Fruit fly (Drosophila melanogaster) whole organism, embryonic: ENCODE data around the gene Gr32a.

Experiments
- Aef1 ChIP-seq: fragments of 200-800 bp; sonication (Bioruptor generic); IDR thresholded peaks from 3 replicates; pipeline ENCODE4 v1.3.6; 2022; ENCODE audit warnings: missing biosample characterization, missing genetic modification characterization
- Bteb2 ChIP-seq: fragments of 200-800 bp; sonication (Bioruptor generic); optimal IDR thresholded peaks from 2 replicates; lab custom pipeline; 2016; ENCODE audit warnings: missing biosample characterization, missing genetic modification characterization
- CG1024 ChIP-seq: fragments of 200-800 bp; sonication (Bioruptor generic); IDR thresholded peaks from 2 replicates; pipeline ENCODE4 v1.3.6; 2022; ENCODE audit warnings: missing biosample characterization, missing genetic modification characterization
- CG11398 ChIP-seq: fragments of 200-800 bp; sonication (Bioruptor generic); optimal IDR thresholded peaks from 2 replicates; lab custom pipeline; 2016; ENCODE audit warnings: missing biosample characterization, missing genetic modification characterization
- CG11456 ChIP-seq: fragments of 200-800 bp; sonication (Bioruptor generic); IDR thresholded peaks from 3 replicates; pipeline ENCODE4 v1.3.6; 2022; ENCODE audit warnings: missing biosample characterization, missing genetic modification characterization
- CG12744 ChIP-seq: fragments of 200-800 bp; sonication (Bioruptor generic); optimal IDR thresholded peaks from 2 replicates; lab custom pipeline; 2016; ENCODE audit warnings: missing biosample characterization, missing genetic modification characterization
- CG13123 ChIP-seq: fragments of 200-800 bp; sonication (Bioruptor generic); optimal IDR thresholded peaks from 2 replicates; lab custom pipeline; 2016; ENCODE audit warnings: missing biosample characterization, missing genetic modification characterization
- CG13894 ChIP-seq: fragments of 200-800 bp; sonication (Bioruptor generic); optimal IDR thresholded peaks from 3 replicates; lab custom pipeline; 2018; ENCODE audit warnings: missing biosample characterization, mild to moderate bottlenecking, missing genetic modification characterization, moderate library complexity
- CG1647 ChIP-seq: fragments of 200-800 bp; sonication (Bioruptor generic); optimal IDR thresholded peaks from 3 replicates; lab custom pipeline; 2016; ENCODE audit warnings: missing biosample characterization, missing genetic modification characterization
- CG16779 ChIP-seq: fragments of 200-800 bp; sonication (Bioruptor generic); IDR thresholded peaks from 2 replicates; pipeline ENCODE4 v1.3.6; 2022; ENCODE audit warnings: missing biosample characterization, missing genetic modification characterization
- CG16815 ChIP-seq: fragments of 200-800 bp; sonication (Bioruptor generic); optimal IDR thresholded peaks from 3 replicates; lab custom pipeline; 2017; ENCODE audit warnings: missing biosample characterization, mild to moderate bottlenecking, missing genetic modification characterization
- CG1832 ChIP-seq: fragments of 200-800 bp; sonication (Bioruptor generic); optimal IDR thresholded peaks from 2 replicates; lab custom pipeline; 2017; ENCODE audit warnings: missing biosample characterization, mild to moderate bottlenecking, missing genetic modification characterization, inconsistent platforms
- CG33213 ChIP-seq: fragments of 200-800 bp; sonication (Bioruptor generic); optimal IDR thresholded peaks from 3 replicates; lab custom pipeline; 2016; ENCODE audit warnings: missing biosample characterization, missing genetic modification characterization
- CG3995 ChIP-seq: fragments of 200-800 bp; sonication (Bioruptor generic); optimal IDR thresholded peaks from 3 replicates; lab custom pipeline; 2016; ENCODE audit warnings: missing biosample characterization, missing genetic modification characterization
- CG5245 ChIP-seq: fragments of 200-800 bp; sonication (Bioruptor generic); optimal IDR thresholded peaks from 3 replicates; lab custom pipeline; 2016; ENCODE audit warnings: missing biosample characterization, missing genetic modification characterization
- CG7357 ChIP-seq: fragments of 200-800 bp; sonication (Bioruptor generic); IDR thresholded peaks from 3 replicates; pipeline ENCODE4 v1.3.6; 2022; ENCODE audit warnings: missing biosample characterization, missing genetic modification characterization
- CG7556 ChIP-seq: fragments of 200-800 bp; sonication (Bioruptor generic); optimal IDR thresholded peaks from 2 replicates; lab custom pipeline; 2017; ENCODE audit warnings: missing biosample characterization, mild to moderate bottlenecking, missing genetic modification characterization
- CG8478 ChIP-seq: fragments of >200 bp; optimal IDR thresholded peaks from 2 replicates; lab custom pipeline; 2018
- CG8765 ChIP-seq: fragments of 200-800 bp; sonication (Bioruptor generic); IDR thresholded peaks from 2 replicates; pipeline ENCODE4 v1.3.6; 2022; ENCODE audit warnings: missing biosample characterization, missing genetic modification characterization
- CG9437 ChIP-seq: fragments of 200-800 bp; sonication (Bioruptor generic); optimal IDR thresholded peaks from 2 replicates; lab custom pipeline; 2018; ENCODE audit warnings: missing biosample characterization, mild to moderate bottlenecking, missing genetic modification characterization
- CG9727 ChIP-seq: fragments of 200-800 bp; sonication (Bioruptor generic); optimal IDR thresholded peaks from 3 replicates; lab custom pipeline; 2017; ENCODE audit warnings: missing biosample characterization, mild to moderate bottlenecking, missing genetic modification characterization
- D19B ChIP-seq: fragments of 200-800 bp; sonication (Bioruptor generic); optimal IDR thresholded peaks from 2 replicates; lab custom pipeline; 2017; ENCODE audit warnings: missing biosample characterization, mild to moderate bottlenecking, missing genetic modification characterization
- E2f2 ChIP-seq: fragments of 200-800 bp; sonication (Bioruptor generic); IDR thresholded peaks from 2 replicates; pipeline ENCODE4 v1.3.6; 2022; ENCODE audit warnings: missing biosample characterization, missing genetic modification characterization
- HLH54F ChIP-seq: fragments of 200-800 bp; sonication (Bioruptor generic); optimal IDR thresholded peaks from 3 replicates; lab custom pipeline; 2016; ENCODE audit warnings: missing biosample characterization, missing genetic modification characterization
- HmgD ChIP-seq: fragments of 200-800 bp; sonication (Bioruptor generic); optimal IDR thresholded peaks from 3 replicates; lab custom pipeline; 2016; ENCODE audit warnings: missing biosample characterization, missing genetic modification characterization
- MTF-1 ChIP-seq: fragments of 200-800 bp; sonication (Bioruptor generic); optimal IDR thresholded peaks from 2 replicates; lab custom pipeline; 2018; ENCODE audit warnings: missing biosample characterization, mild to moderate bottlenecking, missing genetic modification characterization, borderline replicate concordance
- Med ChIP-seq: fragments of 200-800 bp; sonication (Bioruptor generic); peaks from one replicate; lab custom pipeline; 2016; ENCODE audit warnings: missing biosample characterization, missing genetic modification characterization, mild to moderate bottlenecking, inconsistent platforms, moderate library complexity
- NC2α ChIP-seq: fragments of 200-800 bp; sonication (Bioruptor generic); optimal IDR thresholded peaks from 2 replicates; lab custom pipeline; 2016; ENCODE audit warnings: missing biosample characterization, missing genetic modification characterization
- Trl ChIP-seq, 3 experiments: fragments of >200 bp in 2 of 3; fragments of 200-800 bp in 1 of 3; sonication (Bioruptor generic) in 1 of 3; optimal IDR thresholded peaks; 2 replicates in 1 of 3; 3 replicates in 2 of 3; lab custom pipeline; 2016 to 2017; ENCODE audit warnings: missing biosample characterization in 1 of 3, missing genetic modification characterization in 1 of 3
- aop ChIP-seq: fragments of 200-800 bp; sonication (Bioruptor generic); IDR thresholded peaks from 2 replicates; pipeline ENCODE4 v1.3.6; 2022; ENCODE audit warnings: missing biosample characterization, missing genetic modification characterization
- ase ChIP-seq: fragments of 200-800 bp; sonication (Bioruptor generic); IDR thresholded peaks from 3 replicates; pipeline ENCODE4 v1.3.6; 2022; ENCODE audit warnings: missing biosample characterization, missing genetic modification characterization
- cato ChIP-seq: fragments of 200-800 bp; sonication (Bioruptor generic); optimal IDR thresholded peaks from 2 replicates; lab custom pipeline; 2016; ENCODE audit warnings: missing biosample characterization, missing genetic modification characterization, borderline replicate concordance
- caup ChIP-seq: fragments of 200-800 bp; sonication (Bioruptor generic); optimal IDR thresholded peaks from 3 replicates; lab custom pipeline; 2017; ENCODE audit warnings: missing biosample characterization, mild to moderate bottlenecking, missing genetic modification characterization, moderate library complexity; ENCODE audit not compliant: severe bottlenecking
- crol ChIP-seq: fragments of 200-800 bp; sonication (Bioruptor generic); IDR thresholded peaks from 2 replicates; pipeline ENCODE4 v1.3.6; 2022; ENCODE audit warnings: missing biosample characterization, missing genetic modification characterization
- crp ChIP-seq, 2 experiments: fragments of 200-800 bp; sonication (Bioruptor generic); optimal IDR thresholded peaks; 2 replicates in 1 of 2; 3 replicates in 1 of 2; lab custom pipeline; 2017; ENCODE audit warnings: missing biosample characterization in 2 of 2, missing genetic modification characterization in 2 of 2, mild to moderate bottlenecking in 1 of 2, moderate library complexity in 1 of 2
- dati ChIP-seq: fragments of 200-800 bp; sonication (Bioruptor generic); IDR thresholded peaks from 2 replicates; pipeline ENCODE4 v1.3.6; 2022; ENCODE audit warnings: missing biosample characterization, missing genetic modification characterization
- dmrt11E ChIP-seq: fragments of 200-800 bp; sonication (Bioruptor generic); optimal IDR thresholded peaks from 3 replicates; lab custom pipeline; 2018; ENCODE audit warnings: missing biosample characterization, mild to moderate bottlenecking, missing genetic modification characterization, moderate library complexity
- fd102C ChIP-seq: fragments of 200-800 bp; sonication (Bioruptor generic); optimal IDR thresholded peaks from 2 replicates; lab custom pipeline; 2018; ENCODE audit warnings: missing biosample characterization, mild to moderate bottlenecking, missing genetic modification characterization, moderate library complexity
- fru ChIP-seq: fragments of >200 bp; optimal IDR thresholded peaks from 2 replicates; lab custom pipeline; 2017
- ind ChIP-seq: fragments of 200-800 bp; sonication (Bioruptor generic); optimal IDR thresholded peaks from 3 replicates; lab custom pipeline; 2016; ENCODE audit warnings: missing biosample characterization, missing genetic modification characterization
- jigr1 ChIP-seq: fragments of 200-800 bp; sonication (Bioruptor generic); IDR thresholded peaks from 3 replicates; pipeline ENCODE4 v1.3.6; 2022; ENCODE audit warnings: missing biosample characterization, missing genetic modification characterization
- mam ChIP-seq: fragments of 200-800 bp; sonication (Bioruptor generic); optimal IDR thresholded peaks from 3 replicates; lab custom pipeline; 2016; ENCODE audit warnings: missing biosample characterization, missing genetic modification characterization
- odd ChIP-seq: fragments of 200-800 bp; sonication (Bioruptor generic); optimal IDR thresholded peaks from 2 replicates; lab custom pipeline; 2017; ENCODE audit warnings: missing biosample characterization, mild to moderate bottlenecking, missing genetic modification characterization
- org-1 ChIP-seq: fragments of 200-800 bp; sonication (Bioruptor generic); optimal IDR thresholded peaks from 2 replicates; lab custom pipeline; 2017; ENCODE audit warnings: missing biosample characterization, missing genetic modification characterization
- pb ChIP-seq: fragments of 200-800 bp; sonication (Bioruptor generic); optimal IDR thresholded peaks from 3 replicates; lab custom pipeline; 2016; ENCODE audit warnings: missing biosample characterization, missing genetic modification characterization
- repo ChIP-seq: fragments of 200-800 bp; sonication (Bioruptor generic); optimal IDR thresholded peaks from 2 replicates; lab custom pipeline; 2016; ENCODE audit warnings: missing biosample characterization, missing genetic modification characterization
- so ChIP-seq: fragments of 200-800 bp; sonication (Bioruptor generic); IDR thresholded peaks from 3 replicates; pipeline ENCODE4 v1.3.6; 2022; ENCODE audit warnings: missing biosample characterization, missing genetic modification characterization
- sob ChIP-seq: fragments of 200-800 bp; sonication (Bioruptor generic); IDR thresholded peaks from 2 replicates; pipeline ENCODE4 v1.3.6; 2022; ENCODE audit warnings: missing biosample characterization, missing genetic modification characterization
- tin ChIP-seq: fragments of 200-800 bp; sonication (Bioruptor generic); optimal IDR thresholded peaks from 3 replicates; lab custom pipeline; 2016; ENCODE audit warnings: missing biosample characterization, missing genetic modification characterization
- tio ChIP-seq: fragments of 200-800 bp; sonication (Bioruptor generic); optimal IDR thresholded peaks from 2 replicates; lab custom pipeline; 2017; ENCODE audit warnings: missing biosample characterization, missing genetic modification characterization, inconsistent platforms
- unc-4 ChIP-seq: fragments of 200-800 bp; sonication (Bioruptor generic); IDR thresholded peaks from 2 replicates; pipeline ENCODE4 v1.3.6; 2022; ENCODE audit warnings: missing biosample characterization, missing genetic modification characterization; ENCODE audit not compliant: partially characterized antibody
- yki ChIP-seq: fragments of >200 bp; optimal IDR thresholded peaks from 3 replicates; lab custom pipeline; 2018

Gene Gr32a

dm6 chr2L:11086357-11086924 is 27.4 kb upstream of the Gr32a start, which contains the start of gene CG16854 (continued):
- TF ChIP-seq Trl (optimal IDR thresholded peaks at IDR 0.05; lab: Kevin White, UChicago) (peak; percentile 41 to 51), Trl (GFP tag; optimal IDR thresholded peaks at IDR 0.05; lab: Kevin White, UChicago) (peak; percentile 24), tin (GFP tag; lab: Kevin White, UChicago) (no peak), repo (GFP tag; lab: Kevin White, UChicago) (no peak), crol (GFP tag; lab: Robert Waterston, UW) (no peak), CG12744 (GFP tag; lab: Kevin White, UChicago) (no peak), CG11456 (GFP tag; lab: Robert Waterston, UW) (0 out of 3 replicates have a peak, but pooled peaks have one; percentile 7), aop (no peak), CG8478 (lab: Kevin White, UChicago) (no peak), CG7357 (GFP tag; lab: Robert Waterston, UW) (no peak), E2f2 (no peak), pb (GFP tag; lab: Kevin White, UChicago) (no peak), fd102C (GFP tag; lab: Kevin White, UChicago) (no peak), caup (GFP tag; lab: Kevin White, UChicago) (no peak), CG1024 (GFP tag; lab: Robert Waterston, UW) (no peak), CG16815 (no peak), CG7556 (GFP tag; lab: Kevin White, UChicago) (no peak), Med (GFP tag; lab: Kevin White, UChicago) (no peak), org-1 (GFP tag; lab: Kevin White, UChicago) (no peak), Aef1 (GFP tag; lab: Robert Waterston, UW) (no peak), HLH54F (GFP tag; lab: Kevin White, UChicago) (no peak), unc-4 (GFP tag; lab: Robert Waterston, UW) (no peak), CG9437 (GFP tag; lab: Kevin White, UChicago) (no peak), Bteb2 (no peak), jigr1 (GFP tag; lab: Robert Waterston, UW) (0 out of 3 replicates have a peak, but pooled peaks have one; percentile 19), MTF-1 (GFP tag; lab: Kevin White, UChicago) (no peak), CG11398 (GFP tag; lab: Kevin White, UChicago) (no peak), so (no peak), D19B (no peak), crp (GFP tag; optimal IDR thresholded peaks at IDR 0.05; lab: Kevin White, UChicago) (no peak), dati (GFP tag; lab: Robert Waterston, UW) (no peak), CG13123 (GFP tag; lab: Kevin White, UChicago) (no peak), ase (GFP tag; lab: Robert Waterston, UW) (0 out of 3 replicates have a peak, but pooled peaks have one; percentile 8), mam (GFP tag; lab: Kevin White, UChicago) (no peak), cato (GFP tag; lab: Kevin White, UChicago) (no peak), dmrt11E (tag; lab: Kevin White, UChicago) (no peak), CG8765 (GFP tag; lab: Robert Waterston, UW) (no peak), CG3995 (GFP tag; lab: Kevin White, UChicago) (no peak), odd (GFP tag; lab: Kevin White, UChicago) (no peak), CG9727 (GFP tag; lab: Kevin White, UChicago) (no peak), CG1832 (GFP tag; lab: Kevin White, UChicago) (no peak), HmgD (GFP tag; lab: Kevin White, UChicago) (no peak), yki (lab: Kevin White, UChicago) (no peak), CG5245 (GFP tag; lab: Kevin White, UChicago) (no peak), CG1647 (GFP tag; lab: Kevin White, UChicago) (no peak), sob (GFP tag; lab: Robert Waterston, UW) (no peak), CG33213 (GFP tag; lab: Kevin White, UChicago) (no peak), NC2α (no peak), fru (lab: Kevin White, UChicago) (no peak), tio (GFP tag; lab: Kevin White, UChicago) (no peak), ind (GFP tag; lab: Kevin White, UChicago) (no peak), CG16779 (GFP tag; lab: Robert Waterston, UW) (peak; percentile 55; the same call in 1 of the 2 replicates), CG13894 (tag; lab: Kevin White, UChicago) (no peak)
